Worm (Caenorhabditis elegans) whole organism, L3 larva: ENCODE data around the gene tag-151.

Experiments
- ZK546.5 ChIP-seq: sonication (generic microtip); optimal IDR thresholded peaks from 2 replicates; lab custom pipeline; 2017; ENCODE audit warnings: missing biosample characterization, missing genetic modification characterization
- aly-2 ChIP-seq: fragments of 150-350 bp; optimal IDR thresholded peaks from 2 replicates; lab custom pipeline; 2014; ENCODE audit warnings: missing biosample characterization, missing genetic modification characterization
- ama-1 ChIP-seq: fragments of 150-350 bp; optimal IDR thresholded peaks from 2 replicates; lab custom pipeline; 2018
- ceh-16 ChIP-seq: sonication (generic microtip); optimal IDR thresholded peaks from 2 replicates; lab custom pipeline; 2017; ENCODE audit warnings: missing biosample characterization, missing genetic modification characterization
- ceh-82 ChIP-seq: fragments of 150-350 bp; optimal IDR thresholded peaks from 2 replicates; lab custom pipeline; 2014; ENCODE audit warnings: missing biosample characterization, missing genetic modification characterization
- ceh-9 ChIP-seq: sonication (generic microtip); optimal IDR thresholded peaks from 2 replicates; lab custom pipeline; 2018; ENCODE audit warnings: missing biosample characterization, missing genetic modification characterization
- daf-12 ChIP-seq: fragments of 150-350 bp; optimal IDR thresholded peaks from 2 replicates; lab custom pipeline; 2014; ENCODE audit warnings: missing biosample characterization, missing genetic modification reagents, missing genetic modification characterization
- egl-27 ChIP-seq: sonication (generic microtip); optimal IDR thresholded peaks from 4 replicates; lab custom pipeline; 2017; ENCODE audit warnings: missing biosample characterization, missing genetic modification reagents, missing genetic modification characterization
- egl-5 ChIP-seq: fragments of 150-350 bp; optimal IDR thresholded peaks from 2 replicates; lab custom pipeline; 2017; ENCODE audit warnings: missing biosample characterization, missing genetic modification reagents, missing genetic modification characterization, inconsistent platforms
- elt-1 ChIP-seq: fragments of 150-350 bp; optimal IDR thresholded peaks from 2 replicates; lab custom pipeline; 2014; ENCODE audit warnings: missing biosample characterization, missing genetic modification characterization
- elt-2 ChIP-seq: sonication (generic microtip); optimal IDR thresholded peaks from 2 replicates; lab custom pipeline; 2016; ENCODE audit warnings: missing genetic modification reagents, mild to moderate bottlenecking, missing genetic modification characterization, missing compliant biosample characterization
- elt-3 ChIP-seq, 3 experiments: fragments of 150-350 bp in 1 of 3; sonication (generic microtip) in 2 of 3; optimal IDR thresholded peaks; 2 replicates in 2 of 3; 4 replicates in 1 of 3; lab custom pipeline; 2014 to 2017; ENCODE audit warnings: missing biosample characterization in 3 of 3, missing genetic modification characterization in 3 of 3
- eor-1 ChIP-seq, 2 experiments: fragments of 150-350 bp; optimal IDR thresholded peaks; 2 replicates each; lab custom pipeline; 2014 to 2018; ENCODE audit warnings: missing biosample characterization in 2 of 2, missing genetic modification characterization in 2 of 2
- fkh-10 ChIP-seq: sonication (generic microtip); optimal IDR thresholded peaks from 2 replicates; lab custom pipeline; 2017; ENCODE audit warnings: missing biosample characterization, missing genetic modification reagents, missing genetic modification characterization
- fkh-2 ChIP-seq: fragments of 150-350 bp; optimal IDR thresholded peaks from 2 replicates; lab custom pipeline; 2014; ENCODE audit warnings: missing biosample characterization, missing genetic modification reagents, missing genetic modification characterization
- fos-1 ChIP-seq: fragments of 150-350 bp; optimal IDR thresholded peaks from 2 replicates; lab custom pipeline; 2014; ENCODE audit warnings: missing biosample characterization, missing genetic modification characterization
- hmg-11 ChIP-seq: sonication (generic microtip); optimal IDR thresholded peaks from 2 replicates; lab custom pipeline; 2016; ENCODE audit warnings: missing genetic modification characterization, missing compliant biosample characterization
- jun-1 ChIP-seq: fragments of 150-350 bp; optimal IDR thresholded peaks from 2 replicates; lab custom pipeline; 2014; ENCODE audit warnings: missing biosample characterization, missing genetic modification reagents, missing genetic modification characterization
- lin-15B ChIP-seq: fragments of 150-350 bp; optimal IDR thresholded peaks from 2 replicates; lab custom pipeline; 2014; ENCODE audit warnings: missing biosample characterization, missing genetic modification characterization
- lin-39 ChIP-seq: fragments of 150-350 bp; optimal IDR thresholded peaks from 2 replicates; lab custom pipeline; 2018; ENCODE audit warnings: missing biosample characterization, missing genetic modification reagents, missing genetic modification characterization
- lsy-12 ChIP-seq: sonication (generic microtip); optimal IDR thresholded peaks from 2 replicates; lab custom pipeline; 2016; ENCODE audit warnings: mild to moderate bottlenecking, missing genetic modification characterization, missing compliant biosample characterization
- mdl-1 ChIP-seq: fragments of 150-350 bp; optimal IDR thresholded peaks from 2 replicates; lab custom pipeline; 2014; ENCODE audit warnings: missing biosample characterization, missing genetic modification characterization
- mml-1 ChIP-seq: fragments of 150-350 bp; sonication (generic microtip); optimal IDR thresholded peaks from 3 replicates; lab custom pipeline; 2014; ENCODE audit warnings: missing biosample characterization, missing genetic modification characterization
- nhr-11 ChIP-seq: fragments of 150-350 bp; optimal IDR thresholded peaks from 2 replicates; lab custom pipeline; 2014; ENCODE audit warnings: missing biosample characterization, missing genetic modification characterization
- nhr-23 ChIP-seq: fragments of 150-350 bp; optimal IDR thresholded peaks from 2 replicates; lab custom pipeline; 2014; ENCODE audit warnings: missing biosample characterization, missing genetic modification reagents, missing genetic modification characterization
- nhr-237 ChIP-seq: fragments of 150-350 bp; optimal IDR thresholded peaks from 2 replicates; lab custom pipeline; 2014; ENCODE audit warnings: missing biosample characterization, missing genetic modification characterization
- nhr-28 ChIP-seq: fragments of 150-350 bp; optimal IDR thresholded peaks from 2 replicates; lab custom pipeline; 2014; ENCODE audit warnings: missing biosample characterization, missing genetic modification characterization
- nhr-43 ChIP-seq: sonication (generic microtip); optimal IDR thresholded peaks from 2 replicates; lab custom pipeline; 2016; ENCODE audit warnings: mild to moderate bottlenecking, missing genetic modification characterization, missing compliant biosample characterization; ENCODE audit not compliant: poor library complexity, severe bottlenecking
- nhr-67 ChIP-seq: fragments of 150-350 bp; optimal IDR thresholded peaks from 2 replicates; lab custom pipeline; 2014; ENCODE audit warnings: missing biosample characterization, missing genetic modification characterization
- nhr-76 ChIP-seq: fragments of 150-350 bp; sonication (generic microtip); optimal IDR thresholded peaks from 5 replicates; lab custom pipeline; 2014; ENCODE audit warnings: missing biosample characterization, missing genetic modification characterization
- nhr-77 ChIP-seq: fragments of 150-350 bp; optimal IDR thresholded peaks from 2 replicates; lab custom pipeline; 2014; ENCODE audit warnings: missing biosample characterization, missing genetic modification characterization
- pha-4 ChIP-seq: fragments of 150-350 bp; optimal IDR thresholded peaks from 2 replicates; lab custom pipeline; 2014; ENCODE audit warnings: missing biosample characterization, missing genetic modification reagents, missing genetic modification characterization
- pqm-1 ChIP-seq: fragments of 150-350 bp; optimal IDR thresholded peaks from 2 replicates; lab custom pipeline; 2017; ENCODE audit warnings: missing biosample characterization, missing genetic modification characterization, inconsistent platforms
- skn-1 ChIP-seq: fragments of 150-350 bp; optimal IDR thresholded peaks from 2 replicates; lab custom pipeline; 2014; ENCODE audit warnings: missing biosample characterization, missing genetic modification characterization
- snpc-4 ChIP-seq: fragments of 150-350 bp; optimal IDR thresholded peaks from 2 replicates; lab custom pipeline; 2014; ENCODE audit warnings: missing biosample characterization, missing genetic modification characterization
- unc-39 ChIP-seq: sonication (generic microtip); optimal IDR thresholded peaks from 4 replicates; lab custom pipeline; 2017; ENCODE audit warnings: missing biosample characterization, missing genetic modification characterization
- unc-62 ChIP-seq: fragments of 150-350 bp; sonication (generic microtip); optimal IDR thresholded peaks from 4 replicates; lab custom pipeline; 2014; ENCODE audit warnings: missing biosample characterization, missing genetic modification reagents, missing genetic modification characterization
- ztf-11 ChIP-seq: fragments of 150-350 bp; optimal IDR thresholded peaks from 2 replicates; lab custom pipeline; 2014; ENCODE audit warnings: missing biosample characterization, missing genetic modification characterization
- ztf-4 ChIP-seq: fragments of 150-350 bp; optimal IDR thresholded peaks from 2 replicates; lab custom pipeline; 2014; ENCODE audit warnings: missing biosample characterization, missing genetic modification characterization

The tag-151 gene

ce11 chrII:4710120-4710519, at the start of gene tag-151:
tag-151 (plus strand) TSS chrII:4710277.
- no peak for TF ChIP-seq pha-4 (tag; lab: Kevin White, UChicago)
- no peak for TF ChIP-seq unc-39
- TF ChIP-seq egl-27 = no peak
- no peak for TF ChIP-seq nhr-28 (tag; lab: Kevin White, UChicago)
- no peak for TF ChIP-seq eor-1 (tag; optimal IDR thresholded peaks at IDR 0.05; lab: Kevin White, UChicago)
- TF ChIP-seq fkh-10 (GFP tag; lab: Kevin White, UChicago) = no peak
- no peak for TF ChIP-seq mml-1 (tag; lab: Kevin White, UChicago)
- TF ChIP-seq lsy-12 (tag; lab: Kevin White, UChicago) = peak; percentile 64
- TF ChIP-seq pqm-1 (tag; lab: Kevin White, UChicago) = no peak
- no peak for TF ChIP-seq nhr-11 (tag; lab: Kevin White, UChicago)
- TF ChIP-seq fos-1 (tag; lab: Kevin White, UChicago) = no peak
- TF ChIP-seq aly-2 = peak; percentile 53
- no peak for TF ChIP-seq mdl-1 (tag; lab: Kevin White, UChicago)
- peak; percentile 43 for TF ChIP-seq nhr-43 (tag; lab: Kevin White, UChicago)
- no peak for TF ChIP-seq lin-39 (tag; lab: Kevin White, UChicago)
- no peak for TF ChIP-seq egl-5 (tag; lab: Kevin White, UChicago)
- TF ChIP-seq nhr-76 (tag; lab: Kevin White, UChicago) = no peak
- TF ChIP-seq jun-1 (tag; lab: Kevin White, UChicago) = no peak
- TF ChIP-seq ceh-16 (tag; lab: Kevin White, UChicago) = no peak
- no peak for TF ChIP-seq ama-1 (lab: Kevin White, UChicago)
- TF ChIP-seq ztf-11 (tag; lab: Kevin White, UChicago) = no peak
- no peak for TF ChIP-seq ztf-4 (tag; lab: Kevin White, UChicago)
- TF ChIP-seq elt-2 (tag; lab: Kevin White, UChicago) = peak; percentile 28
- TF ChIP-seq ceh-82 = no peak

DNA sequence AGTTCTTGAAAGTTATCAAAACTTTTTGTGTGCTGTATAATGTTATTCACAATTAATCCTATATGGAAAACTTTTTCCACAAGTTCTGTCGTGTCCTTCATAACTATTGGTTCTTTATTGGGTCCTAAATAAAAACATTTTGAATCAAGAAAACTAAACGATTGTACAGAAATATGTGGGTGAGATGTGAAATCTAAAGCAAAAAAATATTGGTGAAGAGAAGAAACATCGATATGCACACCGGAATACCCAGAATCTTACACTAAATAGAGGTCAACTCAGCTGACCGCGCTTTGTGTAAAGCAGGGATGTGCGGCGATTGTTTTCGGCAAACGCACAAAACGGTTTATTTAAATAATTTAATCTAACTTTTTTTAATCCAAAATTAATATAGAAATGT, 48.8 kb upstream of the tag-151 start, which contains the start of gene T05A7.13:
TSS of gene T05A7.13 (minus strand) at position 101 of the 400 bp plus-strand sequence.
- TF ChIP-seq nhr-237 (no peak), snpc-4 (tag; lab: Kevin White, UChicago) (no peak), nhr-76 (tag; lab: Kevin White, UChicago) (no peak), nhr-23 (no peak), elt-3 (tag; optimal IDR thresholded peaks at IDR 0.05; lab: Kevin White, UChicago) (no peak), hmg-11 (tag; lab: Kevin White, UChicago) (no peak), egl-5 (tag; lab: Kevin White, UChicago) (no peak), ceh-9 (no peak)

DNA sequence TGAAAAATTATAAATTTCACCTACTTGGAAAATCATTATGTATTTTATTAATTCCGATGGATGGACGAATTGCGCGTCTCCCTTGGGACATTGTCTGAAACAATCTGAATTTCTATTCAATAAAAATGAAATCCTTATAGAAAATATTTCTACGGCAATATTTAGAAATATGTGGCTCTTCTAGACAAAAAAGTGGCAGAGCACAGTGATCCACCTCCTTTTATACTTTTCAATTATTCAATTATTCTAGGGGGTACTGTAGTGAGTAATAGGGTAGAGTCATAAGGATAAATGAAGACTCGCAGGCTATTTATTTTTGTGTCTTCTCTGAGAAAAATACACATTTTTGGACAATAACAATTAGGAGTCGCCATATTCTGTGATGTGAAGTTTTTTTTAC, 46.9 kb upstream of the tag-151 start, which contains the start of gene T05A7.12:
TSS of gene T05A7.12 (minus strand) at position 101 of the 400 bp plus-strand sequence.
- TF ChIP-seq nhr-11 (tag; lab: Kevin White, UChicago) (no peak), elt-3 (tag; optimal IDR thresholded peaks at IDR 0.05; lab: Kevin White, UChicago) (no peak), nhr-77 (no peak), unc-39 (no peak), nhr-76 (tag; lab: Kevin White, UChicago) (no peak), ZK546.5 (no peak), pqm-1 (tag; lab: Kevin White, UChicago) (no peak)

DNA sequence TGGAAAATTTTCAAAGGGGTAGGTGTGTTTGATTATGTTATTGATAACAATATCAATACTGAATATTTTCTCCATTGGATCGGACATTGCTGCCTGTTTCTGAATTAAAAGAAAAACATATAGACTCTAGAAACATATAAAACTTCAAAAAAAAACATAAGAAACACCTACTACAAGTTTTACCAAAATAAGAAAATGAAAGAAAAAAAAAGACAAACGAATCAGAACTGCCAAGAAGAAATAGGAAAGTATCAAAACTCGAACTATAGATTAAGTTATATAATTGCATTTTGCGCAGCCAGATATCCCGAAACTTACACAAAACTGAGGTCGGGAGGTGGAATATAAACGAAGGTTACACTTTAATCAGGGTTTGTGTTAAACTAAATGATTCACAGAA, 44.7 kb upstream of the tag-151 start, which contains the start of gene T05A7.11:
TSS of gene T05A7.11 (minus strand) at position 101 of the 400 bp plus-strand sequence.
- TF ChIP-seq nhr-76 (tag; lab: Kevin White, UChicago) (no peak), fkh-2 (tag; lab: Kevin White, UChicago) (no peak), hmg-11 (tag; lab: Kevin White, UChicago) (no peak), pha-4 (tag; lab: Kevin White, UChicago) (no peak)

DNA sequence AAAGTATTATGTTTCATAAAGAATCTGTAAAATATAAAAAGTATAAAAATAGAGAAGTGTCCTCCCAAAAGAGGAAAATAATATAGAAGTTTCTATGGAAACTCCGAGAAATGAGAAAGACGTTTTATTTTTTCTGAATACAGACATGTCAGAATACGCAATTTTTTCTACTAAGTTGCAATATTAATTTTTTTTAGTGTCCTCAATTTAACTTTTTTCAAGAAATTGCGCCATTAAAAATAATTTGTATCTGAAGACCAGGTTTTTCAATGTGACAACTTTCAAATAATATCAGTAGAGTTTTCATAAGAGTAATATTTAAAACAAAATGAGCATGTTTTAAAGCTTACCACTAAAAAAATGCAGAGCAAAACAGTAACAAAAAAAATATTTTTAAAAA, 42.5 kb upstream of the tag-151 start, which contains the start of gene fut-5:
TSS of gene fut-5 (minus strand) at position 101 of the 400 bp plus-strand sequence.
- no peak for TF ChIP-seq nhr-11 (tag; lab: Kevin White, UChicago)
- no peak for TF ChIP-seq unc-62 (GFP tag; lab: Kevin White, UChicago)
- TF ChIP-seq lin-15B (tag; lab: Kevin White, UChicago) = no peak
- TF ChIP-seq nhr-67 = no peak
- no peak for TF ChIP-seq skn-1 (tag; lab: Kevin White, UChicago)
- no peak for TF ChIP-seq elt-1
- TF ChIP-seq unc-39 = no peak
- TF ChIP-seq elt-3 (tag; optimal IDR thresholded peaks at IDR 0.05; lab: Kevin White, UChicago) = no peak
- TF ChIP-seq jun-1 (tag; lab: Kevin White, UChicago) = no peak
- TF ChIP-seq daf-12 = no peak
- no peak for TF ChIP-seq eor-1 (tag; optimal IDR thresholded peaks at IDR 0.05; lab: Kevin White, UChicago)
